Fruit fly (Drosophila melanogaster) whole organism, embryonic: Measurements from ENCODE around the gene Orct2.

ENCODE experiments used
- BtbVII ChIP-seq: fragments of 200-800 bp; sonication (Bioruptor generic); optimal IDR thresholded peaks from 3 replicates; lab custom pipeline; 2017; ENCODE audit warnings: missing biosample characterization, mild to moderate bottlenecking, missing genetic modification characterization
- CG10267 ChIP-seq: fragments of 200-800 bp; sonication (Bioruptor generic); optimal IDR thresholded peaks from 2 replicates; lab custom pipeline; 2018; ENCODE audit warnings: missing biosample characterization, mild to moderate bottlenecking, missing genetic modification characterization, moderate library complexity
- CG10366 ChIP-seq: fragments of 200-800 bp; sonication (Bioruptor generic); IDR thresholded peaks from 2 replicates; pipeline ENCODE4 v1.3.6; 2022; ENCODE audit warnings: missing biosample characterization, missing genetic modification characterization
- CG10431 ChIP-seq: fragments of 200-800 bp; sonication (Bioruptor generic); optimal IDR thresholded peaks from 3 replicates; lab custom pipeline; 2018; ENCODE audit warnings: missing biosample characterization, mild to moderate bottlenecking, missing genetic modification characterization
- CG11247 ChIP-seq: fragments of 200-800 bp; sonication (Bioruptor generic); IDR thresholded peaks from 2 replicates; pipeline ENCODE4 v1.3.6; 2022; ENCODE audit warnings: missing biosample characterization, missing genetic modification characterization
- CG13296 ChIP-seq: fragments of 200-800 bp; sonication (Bioruptor generic); optimal IDR thresholded peaks from 3 replicates; lab custom pipeline; 2018; ENCODE audit warnings: missing biosample characterization, mild to moderate bottlenecking, missing genetic modification characterization
- CG1647 ChIP-seq: fragments of 200-800 bp; sonication (Bioruptor generic); optimal IDR thresholded peaks from 3 replicates; lab custom pipeline; 2016; ENCODE audit warnings: missing biosample characterization, missing genetic modification characterization
- CG16779 ChIP-seq: fragments of 200-800 bp; sonication (Bioruptor generic); IDR thresholded peaks from 2 replicates; pipeline ENCODE4 v1.3.6; 2022; ENCODE audit warnings: missing biosample characterization, missing genetic modification characterization
- CG18011 ChIP-seq: fragments of 200-800 bp; sonication (Bioruptor generic); optimal IDR thresholded peaks from 2 replicates; lab custom pipeline; 2017; ENCODE audit warnings: missing biosample characterization, missing genetic modification characterization, mild to moderate bottlenecking, moderate library complexity, missing genotype
- CG2678 ChIP-seq: fragments of 200-800 bp; sonication (Bioruptor generic); optimal IDR thresholded peaks from 3 replicates; lab custom pipeline; 2019; ENCODE audit warnings: missing biosample characterization, mild to moderate bottlenecking, missing genetic modification characterization, moderate library complexity
- CG42726 ChIP-seq: fragments of 200-800 bp; sonication (Bioruptor generic); IDR thresholded peaks from 2 replicates; pipeline ENCODE4 v1.3.6; 2022; ENCODE audit warnings: missing biosample characterization, missing genetic modification characterization; ENCODE audit not compliant: partially characterized antibody
- CG4328 ChIP-seq: fragments of 200-800 bp; sonication (Bioruptor generic); optimal IDR thresholded peaks from 3 replicates; lab custom pipeline; 2017; ENCODE audit warnings: missing biosample characterization, missing genetic modification reagents, missing genetic modification characterization
- CG4360 ChIP-seq: fragments of 200-800 bp; sonication (Bioruptor generic); IDR thresholded peaks from 2 replicates; pipeline ENCODE4 v1.3.6; 2022; ENCODE audit warnings: missing biosample characterization, missing genetic modification characterization
- CG6683 ChIP-seq: fragments of 200-800 bp; sonication (Bioruptor generic); optimal IDR thresholded peaks from 2 replicates; lab custom pipeline; 2017; ENCODE audit warnings: missing biosample characterization, mild to moderate bottlenecking, missing genetic modification characterization, missing genetic modification reagents
- CG7786 ChIP-seq: fragments of 200-800 bp; sonication (Bioruptor generic); optimal IDR thresholded peaks from 2 replicates; lab custom pipeline; 2016; ENCODE audit warnings: missing biosample characterization, missing genetic modification characterization
- CG8089 ChIP-seq: fragments of 200-800 bp; sonication (Bioruptor generic); optimal IDR thresholded peaks from 3 replicates; lab custom pipeline; 2016; ENCODE audit warnings: missing biosample characterization, missing genetic modification characterization
- CG8281 ChIP-seq: fragments of 200-800 bp; sonication (Bioruptor generic); optimal IDR thresholded peaks from 2 replicates; lab custom pipeline; 2018; ENCODE audit warnings: missing biosample characterization, mild to moderate bottlenecking, missing genetic modification characterization, moderate library complexity
- CG8478 ChIP-seq: fragments of >200 bp; optimal IDR thresholded peaks from 2 replicates; lab custom pipeline; 2018
- CG8765 ChIP-seq: fragments of 200-800 bp; sonication (Bioruptor generic); IDR thresholded peaks from 2 replicates; pipeline ENCODE4 v1.3.6; 2022; ENCODE audit warnings: missing biosample characterization, missing genetic modification characterization
- CG9797 ChIP-seq: fragments of 200-800 bp; sonication (Bioruptor generic); optimal IDR thresholded peaks from 3 replicates; lab custom pipeline; 2018; ENCODE audit warnings: missing biosample characterization, mild to moderate bottlenecking, missing genetic modification characterization
- CHES-1-like ChIP-seq: fragments of 200-800 bp; sonication (Bioruptor generic); optimal IDR thresholded peaks from 2 replicates; lab custom pipeline; 2016; ENCODE audit warnings: missing biosample characterization, missing genetic modification characterization
- Doc2 ChIP-seq: fragments of 200-800 bp; sonication (Bioruptor generic); IDR thresholded peaks from 2 replicates; pipeline ENCODE4 v1.3.6; 2022; ENCODE audit warnings: missing biosample characterization, missing genetic modification characterization
- ERR ChIP-seq: fragments of 200-800 bp; sonication (Bioruptor generic); optimal IDR thresholded peaks from 2 replicates; lab custom pipeline; 2016; ENCODE audit warnings: missing biosample characterization, missing genetic modification characterization
- Elba2 ChIP-seq: fragments of 200-800 bp; sonication (Bioruptor generic); optimal IDR thresholded peaks from 3 replicates; lab custom pipeline; 2016; ENCODE audit warnings: missing biosample characterization, missing genetic modification characterization
- Gsc ChIP-seq: fragments of 200-800 bp; sonication (Bioruptor generic); IDR thresholded peaks from 2 replicates; pipeline ENCODE4 v1.3.6; 2022; ENCODE audit warnings: missing biosample characterization, missing genetic modification characterization
- Gug ChIP-seq: fragments of 200-800 bp; sonication (Bioruptor generic); IDR thresholded peaks from 4 replicates; pipeline ENCODE4 v1.3.6; 2022; ENCODE audit warnings: missing biosample characterization, missing genetic modification characterization
- HLHmδ ChIP-seq: fragments of 200-800 bp; sonication (Bioruptor generic); optimal IDR thresholded peaks from 2 replicates; lab custom pipeline; 2018; ENCODE audit warnings: missing biosample characterization, mild to moderate bottlenecking, missing genetic modification characterization, moderate library complexity
- Hr78 ChIP-seq, 2 experiments: fragments of 200-800 bp in 1 of 2; fragments of >200 bp in 1 of 2; sonication (Bioruptor generic) in 1 of 2; optimal IDR thresholded peaks; 2 replicates each; lab custom pipeline; 2017 to 2019; ENCODE audit warnings: missing biosample characterization in 2 of 2, missing genetic modification characterization in 2 of 2, mild to moderate bottlenecking in 1 of 2, moderate library complexity in 1 of 2
- Hsf ChIP-seq: fragments of 200-800 bp; sonication (Bioruptor generic); optimal IDR thresholded peaks from 3 replicates; lab custom pipeline; 2016; ENCODE audit warnings: missing biosample characterization, missing genetic modification characterization
- Lhr ChIP-seq: fragments of 200-800 bp; sonication (Bioruptor generic); optimal IDR thresholded peaks from 3 replicates; lab custom pipeline; 2017; ENCODE audit warnings: mild to moderate bottlenecking, missing biosample characterization, missing genetic modification reagents, missing genetic modification characterization
- MBD-R2 ChIP-seq: fragments of 200-800 bp; sonication (Bioruptor generic); IDR thresholded peaks from 2 replicates; pipeline ENCODE4 v1.3.6; 2022; ENCODE audit warnings: missing biosample characterization, missing genetic modification characterization
- Max ChIP-seq: fragments of 200-800 bp; sonication (Bioruptor generic); optimal IDR thresholded peaks from 2 replicates; lab custom pipeline; 2016; ENCODE audit warnings: missing biosample characterization, mild to moderate bottlenecking, missing genetic modification characterization
- Mrtf ChIP-seq: fragments of 200-800 bp; sonication (Bioruptor generic); IDR thresholded peaks from 3 replicates; pipeline ENCODE4 v1.3.6; 2022; ENCODE audit warnings: missing biosample characterization, missing genetic modification characterization
- NK7.1 ChIP-seq: fragments of 200-800 bp; sonication (Bioruptor generic); optimal IDR thresholded peaks from 3 replicates; lab custom pipeline; 2016; ENCODE audit warnings: missing biosample characterization, missing genetic modification characterization
- Pdp1 ChIP-seq, 2 experiments: fragments of 200-800 bp; sonication (Bioruptor generic); optimal IDR thresholded peaks; 3 replicates each; lab custom pipeline; 2016; ENCODE audit warnings: missing biosample characterization in 2 of 2, missing genetic modification characterization in 2 of 2, mild to moderate bottlenecking in 1 of 2, moderate library complexity in 1 of 2
- Six4 ChIP-seq: fragments of 200-800 bp; sonication (Bioruptor generic); optimal IDR thresholded peaks from 2 replicates; lab custom pipeline; 2016; ENCODE audit warnings: missing biosample characterization, missing genetic modification characterization
- TFAM ChIP-seq: fragments of 200-800 bp; sonication (Bioruptor generic); optimal IDR thresholded peaks from 2 replicates; lab custom pipeline; 2017; ENCODE audit warnings: missing biosample characterization, missing genetic modification characterization, inconsistent platforms
- Vsx1 ChIP-seq: fragments of 200-800 bp; sonication (Bioruptor generic); optimal IDR thresholded peaks from 2 replicates; lab custom pipeline; 2017; ENCODE audit warnings: missing biosample characterization, mild to moderate bottlenecking, missing genetic modification characterization, missing genetic modification reagents
- bcd ChIP-seq: fragments of 200-800 bp; sonication (Bioruptor generic); optimal IDR thresholded peaks from 2 replicates; lab custom pipeline; 2017; ENCODE audit warnings: missing biosample characterization, mild to moderate bottlenecking, missing genetic modification characterization
- dan ChIP-seq: fragments of 200-800 bp; sonication (Bioruptor generic); IDR thresholded peaks from 2 replicates; pipeline ENCODE4 v1.3.6; 2022; ENCODE audit warnings: missing biosample characterization, missing genetic modification characterization
- dmrt11E ChIP-seq: fragments of 200-800 bp; sonication (Bioruptor generic); optimal IDR thresholded peaks from 3 replicates; lab custom pipeline; 2018; ENCODE audit warnings: missing biosample characterization, mild to moderate bottlenecking, missing genetic modification characterization, moderate library complexity
- jing ChIP-seq: fragments of 200-800 bp; sonication (Bioruptor generic); optimal IDR thresholded peaks from 2 replicates; lab custom pipeline; 2018; ENCODE audit warnings: missing biosample characterization, mild to moderate bottlenecking, missing genetic modification characterization
- lab ChIP-seq: fragments of 200-800 bp; sonication (Bioruptor generic); optimal IDR thresholded peaks from 3 replicates; lab custom pipeline; 2017; ENCODE audit warnings: missing biosample characterization, missing genetic modification characterization, mild to moderate bottlenecking, moderate library complexity, missing genetic modification reagents
- peb ChIP-seq: fragments of 200-800 bp; sonication (Bioruptor generic); IDR thresholded peaks from 2 replicates; pipeline ENCODE4 v1.3.6; 2022; ENCODE audit warnings: missing biosample characterization, missing genetic modification characterization
- pros ChIP-seq: fragments of 200-800 bp; sonication (Bioruptor generic); optimal IDR thresholded peaks from 3 replicates; lab custom pipeline; 2019; ENCODE audit warnings: missing biosample characterization, mild to moderate bottlenecking, missing genetic modification characterization, moderate library complexity
- stc ChIP-seq: fragments of 200-800 bp; sonication (Bioruptor generic); IDR thresholded peaks from 2 replicates; pipeline ENCODE4 v1.3.6; 2022; ENCODE audit warnings: missing biosample characterization, missing genetic modification characterization
- tgo ChIP-seq: fragments of 200-800 bp; sonication (Bioruptor generic); IDR thresholded peaks from 3 replicates; pipeline ENCODE4 v1.3.6; 2022; ENCODE audit warnings: missing biosample characterization, missing genetic modification characterization
- tx ChIP-seq: fragments of 200-800 bp; sonication (Bioruptor generic); optimal IDR thresholded peaks from 2 replicates; lab custom pipeline; 2016; ENCODE audit warnings: missing biosample characterization, missing genetic modification characterization
- vvl ChIP-seq: fragments of 200-800 bp; sonication (Bioruptor generic); IDR thresholded peaks from 2 replicates; pipeline ENCODE4 v1.3.6; 2022; ENCODE audit warnings: missing biosample characterization, missing genetic modification characterization
- zen2 ChIP-seq: fragments of 200-800 bp; sonication (Bioruptor generic); IDR thresholded peaks from 3 replicates; pipeline ENCODE4 v1.3.6; 2022; ENCODE audit warnings: missing biosample characterization, missing genetic modification characterization; ENCODE audit not compliant: partially characterized antibody

The Orct2 gene

DNA sequence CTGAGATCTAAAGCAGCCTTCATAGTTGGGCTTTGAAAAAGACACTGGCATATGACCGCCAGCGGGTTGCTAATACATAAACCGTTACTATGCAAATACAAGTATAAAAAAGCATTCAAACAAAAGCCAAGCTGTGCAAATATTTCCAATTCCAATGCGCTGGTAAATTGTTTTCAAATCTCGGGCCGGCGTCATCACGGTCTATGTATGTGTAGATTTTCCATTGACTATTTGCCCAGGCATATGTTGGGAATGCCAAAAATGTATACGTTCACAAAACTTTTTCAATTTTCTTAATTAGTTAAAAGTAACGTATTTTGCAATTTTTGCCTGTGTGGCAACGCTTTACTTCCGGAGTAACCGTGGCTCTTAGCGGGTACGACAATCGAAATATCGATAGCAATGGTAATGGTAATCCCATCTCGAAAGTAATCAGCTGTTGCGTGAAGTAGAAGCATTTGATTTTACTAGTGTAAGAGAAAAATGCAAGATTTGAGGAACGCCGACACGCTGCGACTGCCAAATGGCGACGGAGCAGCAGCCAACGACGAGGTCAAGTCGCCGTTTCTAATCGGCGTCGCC, 17.0 kb downstream of the Orct2 start, which contains the start of the genes CG34290 and Uck (continued):
- TF ChIP-seq jing (GFP tag; lab: Kevin White, UChicago) (peak; percentile 47), dmrt11E (tag; lab: Kevin White, UChicago) (peak; percentile 33), CG16779 (GFP tag; lab: Robert Waterston, UW) (no peak; the same call in 1 of the 2 replicates), zen2 (GFP tag; lab: Robert Waterston, UW) (peak; percentile 83), Max (GFP tag; lab: Kevin White, UChicago) (peak; percentile 69), MBD-R2 (GFP tag; lab: Robert Waterston, UW) (peak; percentile 90), CG8281 (peak; percentile 54), Hsf (GFP tag; lab: Kevin White, UChicago) (peak; percentile 78), HLHmδ (GFP tag; lab: Kevin White, UChicago) (peak; percentile 64), ERR (GFP tag; lab: Kevin White, UChicago) (peak; percentile 78), CG10366 (GFP tag; lab: Robert Waterston, UW) (peak; percentile 66), peb (GFP tag; lab: Robert Waterston, UW) (0 out of 2 replicates have a peak, but pooled peaks have one; percentile 15), CG8089 (peak; percentile 67), CG4328 (GFP tag; lab: Kevin White, UChicago) (peak; percentile 82), CG9797 (GFP tag; lab: Kevin White, UChicago) (peak; percentile 72), CG42726 (GFP tag; lab: Robert Waterston, UW) (peak; percentile 75), CG18011 (GFP tag; lab: Kevin White, UChicago) (peak; percentile 72), CG11247 (GFP tag; lab: Robert Waterston, UW) (peak; percentile 79), tx (GFP tag; lab: Kevin White, UChicago) (peak; percentile 67), Vsx1 (GFP tag; lab: Kevin White, UChicago) (peak; percentile 97), CG10431 (GFP tag; lab: Kevin White, UChicago) (peak; percentile 60), Six4 (peak; percentile 43), vvl (GFP tag; lab: Robert Waterston, UW) (peak; percentile 88), CG2678 (tag; lab: Kevin White, UChicago) (peak; percentile 68), CG8478 (lab: Kevin White, UChicago) (no peak), bcd (GFP tag; lab: Kevin White, UChicago) (peak; percentile 87), Pdp1 (GFP tag; optimal IDR thresholded peaks at IDR 0.05; lab: Kevin White, UChicago) (peak in 1 of 2 experiments; percentile 76), pros (GFP tag; lab: Kevin White, UChicago) (no peak), lab (GFP tag; lab: Kevin White, UChicago) (peak; percentile 93), stc (peak; percentile 66; the same call in 1 of the 2 replicates), tgo (GFP tag; lab: Robert Waterston, UW) (peak; percentile 55; the same call in 2 of the 3 replicates), BtbVII (GFP tag; lab: Kevin White, UChicago) (peak; percentile 76), NK7.1 (GFP tag; lab: Kevin White, UChicago) (peak; percentile 84), CG4360 (GFP tag; lab: Robert Waterston, UW) (0 out of 2 replicates have a peak, but pooled peaks have one; percentile 18), Lhr (GFP tag; lab: Kevin White, UChicago) (peak; percentile 82), TFAM (peak; percentile 48), Mrtf (GFP tag; lab: Robert Waterston, UW) (no peak), Gug (GFP tag; lab: Robert Waterston, UW) (no peak; the same call in 3 of the 4 replicates), CG6683 (peak; percentile 77), CG10267 (tag; lab: Kevin White, UChicago) (peak; percentile 71), Doc2 (GFP tag; lab: Robert Waterston, UW) (no peak), Gsc (GFP tag; lab: Robert Waterston, UW) (no peak), CHES-1-like (GFP tag; lab: Kevin White, UChicago) (peak; percentile 79), Hr78 (GFP tag; optimal IDR thresholded peaks at IDR 0.05; lab: Kevin White, UChicago) (peak in 1 of 2 experiments; percentile 13), Elba2 (GFP tag; lab: Kevin White, UChicago) (no peak), CG13296 (GFP tag; lab: Kevin White, UChicago) (peak; percentile 87), CG8765 (GFP tag; lab: Robert Waterston, UW) (no peak), CG7786 (peak; percentile 49), CG1647 (GFP tag; lab: Kevin White, UChicago) (peak; percentile 78), dan (GFP tag; lab: Robert Waterston, UW) (no peak)
